Worm (Caenorhabditis elegans): Measurements from ENCODE around the gene B0222.1.

DNA sequence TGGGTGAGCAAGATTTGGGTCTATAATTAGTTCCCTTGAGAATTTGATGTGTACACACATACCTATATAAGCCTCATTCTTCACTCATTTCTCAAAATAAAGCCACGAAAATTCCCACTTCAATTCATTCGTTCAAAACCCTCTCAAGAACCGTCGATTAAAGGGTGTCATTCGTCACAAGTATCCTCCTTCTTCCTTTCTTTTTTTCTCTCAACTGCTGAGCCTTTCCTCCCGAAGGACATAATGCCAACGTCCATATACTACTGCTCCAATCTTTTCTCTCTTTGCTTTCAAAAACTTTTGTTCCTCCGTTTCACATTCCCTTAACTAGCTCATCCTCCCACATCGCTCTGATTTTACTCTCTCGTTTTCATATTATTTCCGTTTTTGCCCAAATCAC is 41.8 kb upstream of the B0222.1 start, which contains the start of gene T27E4.1:
- TF ChIP-seq him-1 (tag; optimal IDR thresholded peaks at IDR 0.05) = no peak
- no peak for TF ChIP-seq dao-5 (tag; optimal IDR thresholded peaks at IDR 0.05)

Data from whole organism, L4/young adult.